Worm (Caenorhabditis elegans) whole organism, L4 larva: ENCODE data around the gene hpo-10.

ENCODE experiments used
- F26F4.8 ChIP-seq: fragments of 200-800 bp; sonication (Bioruptor generic); conservative IDR thresholded peaks from 2 replicates; pipeline ENCODE4 v1.3.6; 2022; ENCODE audit warnings: missing genetic modification characterization, missing compliant biosample characterization
- F37D6.2 ChIP-seq: sonication (generic microtip); optimal IDR thresholded peaks from 2 replicates; lab custom pipeline; 2016; ENCODE audit warnings: mild to moderate bottlenecking, missing genetic modification characterization, missing compliant biosample characterization
- F44E2.7 ChIP-seq: fragments of 200-800 bp; sonication (Bioruptor generic); IDR thresholded peaks from 2 replicates; pipeline ENCODE4 v2.1.2; 2022; ENCODE audit warnings: missing genetic modification characterization, missing compliant biosample characterization
- T20F7.1 ChIP-seq: fragments of 200-800 bp; sonication (Bioruptor generic); optimal IDR thresholded peaks from 2 replicates; lab custom pipeline; 2018; ENCODE audit warnings: mild to moderate bottlenecking, missing genetic modification characterization, missing compliant biosample characterization
- Y48G9A.11 ChIP-seq: fragments of 200-800 bp; sonication (Bioruptor generic); IDR thresholded peaks from 2 replicates; pipeline ENCODE4 v1.3.6; 2022; ENCODE audit warnings: missing genetic modification reagents, missing genetic modification characterization, missing compliant biosample characterization
- Y5F2A.4 ChIP-seq: fragments of 200-800 bp; sonication (Bioruptor generic); optimal IDR thresholded peaks from 2 replicates; lab custom pipeline; 2018; ENCODE audit warnings: mild to moderate bottlenecking, missing genetic modification characterization, missing compliant biosample characterization
- Y75B8A.6 ChIP-seq: fragments of 200-800 bp; sonication (Bioruptor generic); IDR thresholded peaks from 2 replicates; pipeline ENCODE4 v1.3.6; 2022; ENCODE audit warnings: missing genetic modification reagents, missing genetic modification characterization, missing compliant biosample characterization
- ZK546.5 ChIP-seq, 2 experiments: sonication (generic microtip); optimal IDR thresholded peaks; 2 replicates each; lab custom pipeline; 2017; ENCODE audit warnings: missing biosample characterization in 2 of 2, missing genetic modification characterization in 2 of 2
- aha-1 ChIP-seq: fragments of 150-350 bp; peaks from one replicate; lab custom pipeline; 2014; ENCODE audit warnings: missing biosample characterization, missing genetic modification characterization
- ceh-44 ChIP-seq: fragments of 200-800 bp; sonication (Bioruptor generic); IDR thresholded peaks from 2 replicates; pipeline ENCODE4 v1.3.6; 2022; ENCODE audit warnings: missing genetic modification reagents, missing genetic modification characterization, missing compliant biosample characterization
- daf-16 ChIP-seq, 3 experiments: sonication (generic microtip); optimal IDR thresholded peaks; 2 replicates each; lab custom pipeline; 2016 to 2017; ENCODE audit warnings: missing genetic modification characterization in 3 of 3, missing genetic modification reagents in 3 of 3, mild to moderate bottlenecking in 2 of 3, missing compliant biosample characterization in 2 of 3, missing biosample characterization in 1 of 3, moderate library complexity in 1 of 3
- dmd-9 ChIP-seq: fragments of 200-800 bp; sonication (Bioruptor generic); IDR thresholded peaks from 2 replicates; pipeline ENCODE4 v1.3.6; 2022; ENCODE audit warnings: missing genetic modification reagents, missing genetic modification characterization, missing compliant biosample characterization
- egl-43 ChIP-seq: fragments of 200-800 bp; sonication (Bioruptor generic); IDR thresholded peaks from 2 replicates; pipeline ENCODE4 v1.3.6; 2022; ENCODE audit warnings: missing genetic modification reagents, missing genetic modification characterization, missing compliant biosample characterization
- fkh-10 ChIP-seq: fragments of 150-350 bp; optimal IDR thresholded peaks from 2 replicates; lab custom pipeline; 2014; ENCODE audit warnings: missing biosample characterization, missing genetic modification reagents, missing genetic modification characterization
- fos-1 ChIP-seq: fragments of 150-350 bp; optimal IDR thresholded peaks from 2 replicates; lab custom pipeline; 2014; ENCODE audit warnings: missing biosample characterization, missing genetic modification characterization
- gei-8 ChIP-seq: fragments of 200-800 bp; sonication (Bioruptor generic); optimal IDR thresholded peaks from 2 replicates; lab custom pipeline; 2018; ENCODE audit warnings: mild to moderate bottlenecking, missing genetic modification characterization, missing compliant biosample characterization
- hif-1 ChIP-seq, 2 experiments: sonication (generic microtip); optimal IDR thresholded peaks; 2 replicates each; lab custom pipeline; 2016 to 2017; ENCODE audit warnings: missing compliant biosample characterization in 2 of 2, missing genetic modification characterization in 2 of 2, missing genetic modification reagents in 2 of 2, missing genotype in 2 of 2, mild to moderate bottlenecking in 1 of 2
- hmg-1.1 ChIP-seq: fragments of 200-800 bp; sonication (Bioruptor generic); IDR thresholded peaks from 2 replicates; pipeline ENCODE4 v1.3.6; 2022; ENCODE audit warnings: missing genetic modification reagents, missing genetic modification characterization, missing compliant biosample characterization
- jun-1 ChIP-seq: fragments of 150-350 bp; optimal IDR thresholded peaks from 2 replicates; lab custom pipeline; 2014; ENCODE audit warnings: missing biosample characterization, missing genetic modification reagents, missing genetic modification characterization
- lim-7 ChIP-seq: fragments of 200-800 bp; sonication (Bioruptor generic); IDR thresholded peaks from 2 replicates; pipeline ENCODE4 v1.3.6; 2022; ENCODE audit warnings: missing genetic modification characterization, missing compliant biosample characterization
- lin-38 ChIP-seq: fragments of 200-800 bp; sonication (Bioruptor generic); IDR thresholded peaks from 2 replicates; pipeline ENCODE4 v1.3.6; 2022; ENCODE audit warnings: missing genetic modification reagents, missing genetic modification characterization, missing compliant biosample characterization
- lin-39 ChIP-seq: fragments of 150-350 bp; optimal IDR thresholded peaks from 2 replicates; lab custom pipeline; 2014; ENCODE audit warnings: missing biosample characterization, missing genetic modification reagents, missing genetic modification characterization
- madf-5 ChIP-seq, 2 experiments: fragments of 200-800 bp; sonication (Bioruptor generic); IDR thresholded peaks; 2 replicates each; pipeline ENCODE4 v1.3.6; 2022; ENCODE audit warnings: missing compliant biosample characterization in 2 of 2, missing genetic modification characterization in 2 of 2
- madf-9 ChIP-seq: fragments of 200-800 bp; sonication (Bioruptor generic); conservative IDR thresholded peaks from 2 replicates; pipeline ENCODE4 v1.3.6; 2022; ENCODE audit warnings: missing genetic modification reagents, missing genetic modification characterization, missing compliant biosample characterization
- mdt-29 ChIP-seq: fragments of 200-800 bp; sonication (Bioruptor generic); IDR thresholded peaks from 2 replicates; pipeline ENCODE4 v1.3.6; 2022; ENCODE audit warnings: missing genetic modification reagents, missing genetic modification characterization, missing compliant biosample characterization
- mxl-2 ChIP-seq: fragments of 200-800 bp; sonication (Bioruptor generic); conservative IDR thresholded peaks from 2 replicates; pipeline ENCODE4 v1.3.6; 2022; ENCODE audit warnings: missing genetic modification reagents, missing genetic modification characterization, missing compliant biosample characterization
- mxl-3 ChIP-seq: fragments of 200-800 bp; sonication (Bioruptor generic); optimal IDR thresholded peaks from 2 replicates; lab custom pipeline; 2018; ENCODE audit warnings: mild to moderate bottlenecking, missing genetic modification characterization, missing compliant biosample characterization
- nhr-10 ChIP-seq: fragments of 150-350 bp; optimal IDR thresholded peaks from 2 replicates; lab custom pipeline; 2014; ENCODE audit warnings: missing biosample characterization, missing genetic modification characterization
- nhr-102 ChIP-seq: sonication (generic microtip); optimal IDR thresholded peaks from 2 replicates; lab custom pipeline; 2016; ENCODE audit warnings: mild to moderate bottlenecking, missing genetic modification characterization, moderate library complexity, missing compliant biosample characterization
- nhr-11 ChIP-seq: fragments of 150-350 bp; optimal IDR thresholded peaks from 2 replicates; lab custom pipeline; 2014; ENCODE audit warnings: missing biosample characterization, missing genetic modification characterization
- nhr-237 ChIP-seq: sonication (generic microtip); optimal IDR thresholded peaks from 2 replicates; lab custom pipeline; 2017; ENCODE audit warnings: missing biosample characterization, missing genetic modification characterization
- nhr-25 ChIP-seq: sonication (generic microtip); optimal IDR thresholded peaks from 2 replicates; lab custom pipeline; 2017; ENCODE audit warnings: missing genetic modification characterization, mild to moderate bottlenecking, missing compliant biosample characterization, antibody characterized with exemption, moderate library complexity, borderline replicate concordance; ENCODE audit not compliant: insufficient read depth
- nhr-42 ChIP-seq: fragments of 200-800 bp; sonication (Bioruptor generic); IDR thresholded peaks from 2 replicates; pipeline ENCODE4 v1.3.6; 2022; ENCODE audit warnings: missing genetic modification characterization, missing compliant biosample characterization
- php-3 ChIP-seq: fragments of 200-800 bp; sonication (Bioruptor generic); IDR thresholded peaks from 2 replicates; pipeline ENCODE4 v1.3.6; 2022; ENCODE audit warnings: missing genetic modification reagents, missing genetic modification characterization, missing compliant biosample characterization
- pqm-1 ChIP-seq: sonication (generic microtip); optimal IDR thresholded peaks from 2 replicates; lab custom pipeline; 2017; ENCODE audit warnings: missing biosample characterization, missing genetic modification characterization
- rbr-2 ChIP-seq: sonication (generic microtip); optimal IDR thresholded peaks from 2 replicates; lab custom pipeline; 2016; ENCODE audit warnings: missing genotype, missing genetic modification characterization, missing compliant biosample characterization
- skn-1 ChIP-seq: fragments of 150-350 bp; optimal IDR thresholded peaks from 2 replicates; lab custom pipeline; 2014; ENCODE audit warnings: missing biosample characterization, missing genetic modification characterization
- snpc-1.2 ChIP-seq: fragments of 200-800 bp; sonication (Bioruptor generic); IDR thresholded peaks from 2 replicates; pipeline ENCODE4 v1.3.6; 2022; ENCODE audit warnings: missing genetic modification reagents, missing genetic modification characterization, missing compliant biosample characterization
- snpc-4 ChIP-seq: fragments of 150-350 bp; optimal IDR thresholded peaks from 2 replicates; lab custom pipeline; 2014; ENCODE audit warnings: missing biosample characterization, missing genetic modification characterization
- tag-97 ChIP-seq: fragments of 200-800 bp; sonication (Bioruptor generic); IDR thresholded peaks from 2 replicates; pipeline ENCODE4 v1.3.6; 2022; ENCODE audit warnings: missing genetic modification characterization, missing compliant biosample characterization
- unc-130 ChIP-seq: sonication (generic microtip); optimal IDR thresholded peaks from 2 replicates; lab custom pipeline; 2016; ENCODE audit warnings: missing genetic modification reagents, missing genetic modification characterization, missing compliant biosample characterization
- unc-39 ChIP-seq: sonication (generic microtip); optimal IDR thresholded peaks from 2 replicates; lab custom pipeline; 2017; ENCODE audit warnings: missing biosample characterization, missing genetic modification characterization
- vab-7 ChIP-seq: fragments of 200-800 bp; sonication (Bioruptor generic); IDR thresholded peaks from 2 replicates; pipeline ENCODE4 v1.3.6; 2022; ENCODE audit warnings: missing genetic modification reagents, missing genetic modification characterization, missing compliant biosample characterization
- zag-1 ChIP-seq: fragments of 150-350 bp; optimal IDR thresholded peaks from 2 replicates; lab custom pipeline; 2014; ENCODE audit warnings: missing biosample characterization, missing genetic modification characterization
- zfp-2 ChIP-seq: sonication (generic microtip); optimal IDR thresholded peaks from 2 replicates; lab custom pipeline; 2016; ENCODE audit warnings: mild to moderate bottlenecking, missing genetic modification characterization, missing compliant biosample characterization
- zip-11 ChIP-seq: fragments of 200-800 bp; sonication (Bioruptor generic); IDR thresholded peaks from 2 replicates; pipeline ENCODE4 v1.3.6; 2022; ENCODE audit warnings: missing genetic modification characterization, missing compliant biosample characterization

Gene hpo-10

DNA sequence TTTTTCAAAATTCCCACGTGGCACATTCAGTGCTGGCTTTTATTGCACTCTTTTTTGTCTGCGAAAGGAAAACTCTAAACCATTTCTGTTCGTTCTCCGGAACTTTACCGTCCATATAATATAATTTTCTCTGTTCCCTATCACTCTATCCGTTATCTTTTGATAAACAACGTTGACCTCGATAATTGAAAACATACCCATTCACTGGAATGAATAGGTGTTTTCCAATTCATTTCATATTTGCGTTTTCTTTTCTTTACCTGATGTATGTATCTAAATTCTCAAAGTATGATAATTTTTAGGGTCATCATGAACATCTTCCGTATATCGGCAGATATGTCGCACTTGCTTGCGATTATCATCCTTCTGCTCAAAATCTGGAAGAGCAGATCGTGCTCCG, 27.5 kb downstream of the hpo-10 start, which contains the start of gene erd-2.2:
Gene erd-2.2, plus strand, starts transcription at position 301 of the 400 bp plus-strand sequence.
- TF ChIP-seq daf-16 (GFP tag; optimal IDR thresholded peaks at IDR 0.05; lab: Kevin White, UChicago) (no peak), daf-16 (tag; optimal IDR thresholded peaks at IDR 0.05; lab: Kevin White, UChicago) (peak; percentile 62), nhr-11 (tag; lab: Kevin White, UChicago) (no peak)
- TF ChIP-seq, all 104 proteins: peak for 1

DNA sequence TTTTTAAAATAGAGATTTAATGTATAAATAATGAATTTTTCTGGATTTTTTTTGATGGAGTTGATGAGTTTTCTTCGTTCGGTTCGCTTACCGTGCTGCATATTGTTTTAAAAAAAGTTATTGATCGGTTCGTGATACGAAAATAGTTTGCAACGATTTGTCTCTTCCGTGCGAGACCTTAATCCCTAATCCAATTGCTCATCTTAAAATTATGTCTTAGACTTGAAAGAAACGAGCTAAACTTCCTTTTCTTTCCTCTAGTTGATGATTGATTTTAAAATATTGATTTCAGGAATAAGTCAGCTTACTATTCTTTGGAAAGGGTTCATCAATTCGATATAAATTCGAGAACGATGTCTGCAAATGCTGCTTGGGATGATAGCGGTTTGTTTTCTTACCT, 29.1 kb downstream of the hpo-10 start, which contains the start of gene C28H8.3:
Gene C28H8.3, plus strand, starts transcription at position 293 of the 400 bp plus-strand sequence.
- no peak for TF ChIP-seq lim-7 (GFP tag; lab: Robert Waterston, UW)
- peak; percentile 53 for TF ChIP-seq lin-38 (GFP tag; lab: Robert Waterston, UW)
- peak in 1 of 2 experiments; percentile 3 for TF ChIP-seq daf-16 (GFP tag; optimal IDR thresholded peaks at IDR 0.05; lab: Kevin White, UChicago)
- peak; percentile 3 for TF ChIP-seq daf-16 (tag; optimal IDR thresholded peaks at IDR 0.05; lab: Kevin White, UChicago)

DNA sequence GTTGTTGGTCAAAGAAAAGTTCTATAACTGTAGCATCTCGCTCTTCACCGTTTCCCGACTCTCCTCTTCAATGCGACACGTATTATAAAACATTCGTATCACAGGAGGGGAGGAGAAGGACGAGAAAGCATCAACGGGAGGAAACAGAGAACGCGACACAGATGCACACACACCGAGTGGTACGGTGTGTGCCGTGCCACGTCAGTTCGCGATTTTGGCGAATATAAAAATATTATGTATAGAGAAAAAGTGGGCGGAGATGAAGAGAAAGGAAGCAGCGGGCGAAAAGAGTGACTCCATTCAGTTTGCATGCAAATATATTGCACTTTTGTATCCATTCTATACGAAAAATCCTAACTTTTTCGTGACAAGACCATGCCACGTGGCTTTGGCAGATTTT, 35.4 kb downstream of the hpo-10 start:
- TF ChIP-seq mxl-2 (GFP tag; lab: Robert Waterston, UW) (no peak), aha-1 (tag; lab: Kevin White, UChicago) (no peak), madf-9 (GFP tag; lab: Robert Waterston, UW) (no peak), fos-1 (tag; lab: Kevin White, UChicago) (no peak), jun-1 (tag; lab: Kevin White, UChicago) (no peak), pqm-1 (tag; lab: Kevin White, UChicago) (peak; percentile 55), mdt-29 (GFP tag; lab: Robert Waterston, UW) (no peak), nhr-25 (tag; lab: Kevin White, UChicago) (no peak), snpc-4 (tag; lab: Kevin White, UChicago) (no peak), F26F4.8 (GFP tag; lab: Robert Waterston, UW) (no peak), gei-8 (no peak), vab-7 (no peak), mxl-3 (GFP tag; lab: Kevin White, UChicago) (peak; percentile 13), madf-5 (GFP tag; IDR thresholded peaks at IDR 0.05; lab: Robert Waterston, UW) (no peak), lin-39 (tag; lab: Kevin White, UChicago) (no peak), ceh-44 (GFP tag; lab: Robert Waterston, UW) (no peak), Y75B8A.6 (GFP tag; lab: Robert Waterston, UW) (no peak), Y48G9A.11 (GFP tag; lab: Robert Waterston, UW) (no peak), unc-39 (no peak), unc-130 (GFP tag; lab: Kevin White, UChicago) (no peak), zip-11 (GFP tag; lab: Robert Waterston, UW) (no peak), skn-1 (tag; lab: Kevin White, UChicago) (no peak), rbr-2 (tag; lab: Kevin White, UChicago) (no peak), T20F7.1 (GFP tag; lab: Kevin White, UChicago) (no peak), hmg-1.1 (GFP tag; lab: Robert Waterston, UW) (no peak), lim-7 (GFP tag; lab: Robert Waterston, UW) (no peak), ZK546.5 (tag; optimal IDR thresholded peaks at IDR 0.05; lab: Kevin White, UChicago) (no peak), php-3 (GFP tag; lab: Robert Waterston, UW) (0 out of 2 replicates have a peak, but pooled peaks have one; percentile 20), nhr-42 (no peak), hif-1 (tag; optimal IDR thresholded peaks at IDR 0.05; lab: Kevin White, UChicago) (no peak), Y5F2A.4 (no peak), nhr-11 (tag; lab: Kevin White, UChicago) (no peak), egl-43 (no peak), nhr-102 (tag; lab: Kevin White, UChicago) (no peak), snpc-1.2 (GFP tag; lab: Robert Waterston, UW) (no peak), tag-97 (no peak), fkh-10 (GFP tag; lab: Kevin White, UChicago) (no peak), nhr-10 (no peak), dmd-9 (GFP tag; lab: Robert Waterston, UW) (no peak), daf-16 (GFP tag; optimal IDR thresholded peaks at IDR 0.05; lab: Kevin White, UChicago) (no peak), daf-16 (tag; optimal IDR thresholded peaks at IDR 0.05; lab: Kevin White, UChicago) (peak; percentile 62), zag-1 (tag; lab: Kevin White, UChicago) (no peak), F37D6.2 (tag; lab: Kevin White, UChicago) (no peak), zfp-2 (tag; lab: Kevin White, UChicago) (no peak), nhr-237 (tag; lab: Kevin White, UChicago) (no peak), F44E2.7 (GFP tag; lab: Robert Waterston, UW) (no peak)
